Worm (Caenorhabditis elegans): ENCODE data around the gene lbp-8.
A peak's percentile ranks its signal among the peaks of the same experiment; 100 is the strongest.

lbp-8 gene

ce11 chrV:13907557-13908104 lies 17.1 kb downstream of the lbp-8 start (continued):
- TF ChIP-seq lsy-27 (tag; optimal IDR thresholded peaks at IDR 0.05; ENCODE audit: borderline replicate concordance, insufficient read depth) (no peak), hmg-20 (GFP tag; IDR thresholded peaks at IDR 0.05) (peak; percentile 62; the same call in 1 of the 2 replicates), ets-4 (GFP tag; optimal IDR thresholded peaks at IDR 0.05) (peak; percentile 81), egl-18 (GFP tag; IDR thresholded peaks at IDR 0.05) (no peak), Y67H2A.10 (GFP tag; conservative IDR thresholded peaks at IDR 0.05) (peak; percentile 54; the same call in 1 of the 2 replicates), snpc-1.3 (tag; optimal IDR thresholded peaks at IDR 0.05; ENCODE audit: insufficient read depth) (no peak), egrh-3 (GFP tag; IDR thresholded peaks at IDR 0.05) (no peak), ztf-22 (GFP tag; optimal IDR thresholded peaks at IDR 0.05) (peak; percentile 76), akir-1 (GFP tag; optimal IDR thresholded peaks at IDR 0.05) (no peak), F22D6.2 (tag; optimal IDR thresholded peaks at IDR 0.05) (peak; percentile 56), let-607 (tag; optimal IDR thresholded peaks at IDR 0.05) (peak; percentile 4 to 34), hmg-1.2 (GFP tag; IDR thresholded peaks at IDR 0.05) (peak; percentile 56), dpff-1 (tag; optimal IDR thresholded peaks at IDR 0.05) (no peak), ceh-40 (GFP tag; IDR thresholded peaks at IDR 0.05) (0 out of 2 replicates have a peak, but pooled peaks have one; percentile 61), lir-1 (GFP tag; conservative IDR thresholded peaks at IDR 0.05) (peak; percentile 73), bed-2 (GFP tag; IDR thresholded peaks at IDR 0.05) (no peak), nfya-1 (tag; optimal IDR thresholded peaks at IDR 0.05; ENCODE audit: borderline replicate concordance, insufficient read depth) (no peak), B0336.3 (GFP tag; IDR thresholded peaks at IDR 0.05) (peak; percentile 96), nhr-80 (tag; optimal IDR thresholded peaks at IDR 0.05) (peak; percentile 47), mcd-1 (GFP tag; IDR thresholded peaks at IDR 0.05) (peak; percentile 70), Y79H2A.3 (GFP tag; conservative IDR thresholded peaks at IDR 0.05) (peak; percentile 64; the same call in 1 of the 2 replicates), repo-1 (tag; optimal IDR thresholded peaks at IDR 0.05) (peak; percentile 98), madf-10 (tag; optimal IDR thresholded peaks at IDR 0.05) (peak; percentile 64), ztf-3 (GFP tag; optimal IDR thresholded peaks at IDR 0.05) (peak; percentile 47), B0035.1 (tag; optimal IDR thresholded peaks at IDR 0.05) (peak; percentile 69), let-526 (GFP tag; IDR thresholded peaks at IDR 0.05) (peak; percentile 84), lin-54 (GFP tag; optimal IDR thresholded peaks at IDR 0.05) (peak; percentile 63), F57A8.1 (GFP tag; optimal IDR thresholded peaks at IDR 0.05) (no peak), mxl-1 (tag; optimal IDR thresholded peaks at IDR 0.05) (no peak), xnd-1 (tag; optimal IDR thresholded peaks at IDR 0.05) (no peak), egl-44 (GFP tag; IDR thresholded peaks at IDR 0.05) (peak; percentile 77), snpc-3.4 (tag; optimal IDR thresholded peaks at IDR 0.05) (no peak), K12H6.12 (tag; optimal IDR thresholded peaks at IDR 0.05) (peak; percentile 55), lag-1 (GFP tag; IDR thresholded peaks at IDR 0.05) (0 out of 2 replicates have a peak, but pooled peaks have one; percentile 69), rec-8 (tag; optimal IDR thresholded peaks at IDR 0.05) (no peak), F33H1.4 (GFP tag; IDR thresholded peaks at IDR 0.05) (no peak; the same call in none of the 2 replicates), hlh-12 (tag; optimal IDR thresholded peaks at IDR 0.05) (no peak), hrde-1 (tag; optimal IDR thresholded peaks at IDR 0.05; ENCODE audit: borderline replicate concordance) (no peak), attf-5 (GFP tag; optimal IDR thresholded peaks at IDR 0.05) (peak; percentile 68), sptf-2 (GFP tag; optimal IDR thresholded peaks at IDR 0.05) (no peak), bed-1 (GFP tag; IDR thresholded peaks at IDR 0.05) (no peak), gei-17 (GFP tag; optimal IDR thresholded peaks at IDR 0.05) (peak; percentile 76), cebp-2 (GFP tag; IDR thresholded peaks at IDR 0.05) (0 out of 2 replicates have a peak, but pooled peaks have one; percentile 58), nfyb-1 (GFP tag; IDR thresholded peaks at IDR 0.05) (peak; percentile 95), hlh-26 (GFP tag; conservative IDR thresholded peaks at IDR 0.05) (no peak), him-1 (tag; optimal IDR thresholded peaks at IDR 0.05) (no peak), ccch-3 (GFP tag; optimal IDR thresholded peaks at IDR 0.05) (no peak)
